Worm (Caenorhabditis elegans) whole organism, late embryonic: ENCODE data around the gene Y67A10A.2.

ENCODE experiments used
- ama-1 ChIP-seq: fragments of 150-350 bp; optimal IDR thresholded peaks from 2 replicates; lab custom pipeline; 2014
- ets-4 ChIP-seq: sonication (generic microtip); optimal IDR thresholded peaks from 2 replicates; lab custom pipeline; 2016; ENCODE audit warnings: missing genetic modification characterization, missing compliant biosample characterization
- fkh-10 ChIP-seq: fragments of 150-350 bp; optimal IDR thresholded peaks from 2 replicates; lab custom pipeline; 2014; ENCODE audit warnings: missing biosample characterization, missing genetic modification reagents, missing genetic modification characterization
- pag-3 ChIP-seq: sonication (generic microtip); optimal IDR thresholded peaks from 2 replicates; lab custom pipeline; 2016; ENCODE audit warnings: missing compliant biosample characterization, missing genetic modification characterization, borderline replicate concordance
- pha-4 ChIP-seq: fragments of 150-350 bp; optimal IDR thresholded peaks from 2 replicates; lab custom pipeline; 2018; ENCODE audit warnings: missing biosample characterization, missing genetic modification reagents, missing genetic modification characterization
- tbx-2 ChIP-seq: sonication (generic microtip); optimal IDR thresholded peaks from 2 replicates; lab custom pipeline; 2016; ENCODE audit warnings: missing genetic modification characterization, missing compliant biosample characterization

- no peak for TF ChIP-seq ets-4 (tag; lab: Kevin White, UChicago)
- TF ChIP-seq pha-4 (tag; lab: Kevin White, UChicago): no peak
- TF ChIP-seq tbx-2 (tag; lab: Kevin White, UChicago): no peak
- no peak for TF ChIP-seq fkh-10 (GFP tag; lab: Kevin White, UChicago)
- no peak for TF ChIP-seq ama-1 (lab: Kevin White, UChicago)
- TF ChIP-seq pag-3 (tag; lab: Kevin White, UChicago): no peak
These were observed 39.5 kb downstream of the Y67A10A.2 start for ce11 chrIV:14377267-14377814.
